Fruit fly (Drosophila melanogaster): Measurements from ENCODE around the gene Unc-76.
A peak's percentile ranks its signal among the peaks of the same experiment; 100 is the strongest.

Unc-76 gene

DNA sequence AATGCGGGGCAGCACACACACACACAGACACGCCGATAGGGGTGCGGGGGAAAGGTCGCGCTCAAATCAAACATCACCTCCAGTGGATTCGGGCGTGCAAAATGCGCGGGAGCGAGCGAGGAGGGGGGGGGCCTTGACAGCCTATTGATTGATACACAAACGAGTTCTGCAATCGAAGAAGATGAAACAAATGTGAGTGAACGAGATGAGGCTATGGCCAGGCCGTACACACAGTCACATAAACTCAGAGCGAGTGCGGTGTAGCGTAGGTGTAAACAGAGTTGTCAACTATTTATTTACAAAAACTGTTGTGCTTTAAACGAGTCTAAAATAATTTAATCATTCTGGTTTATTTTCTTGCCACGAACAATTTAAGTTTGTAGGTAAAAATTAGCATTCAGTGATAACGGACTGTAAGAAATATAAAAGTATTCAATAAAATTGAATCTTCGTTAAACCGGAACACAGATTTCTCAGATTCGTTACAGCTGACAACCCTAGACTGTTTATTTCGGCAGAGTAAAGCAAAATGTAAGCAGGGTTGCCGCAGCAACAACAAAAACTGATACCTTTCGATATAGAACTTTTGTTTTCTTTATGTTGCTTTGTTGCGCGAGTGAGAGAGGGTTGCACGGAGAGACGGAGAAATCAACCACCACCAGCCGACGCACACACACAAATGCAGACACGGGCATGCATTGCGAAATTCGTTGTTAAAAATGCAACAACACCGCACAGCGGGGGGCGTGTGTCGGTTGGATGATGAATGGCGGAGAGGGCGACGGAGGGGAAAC lies 54.8 kb downstream of the Unc-76 start (continued):
- peak; percentile 64 for TF ChIP-seq tx (GFP tag; optimal IDR thresholded peaks at IDR 0.05)
- peak; percentile 95 for TF ChIP-seq CG13296 (GFP tag; optimal IDR thresholded peaks at IDR 0.05)
- peak; percentile 59 for TF ChIP-seq Myb (GFP tag; optimal IDR thresholded peaks at IDR 0.05)
- TF ChIP-seq CG9609 (GFP tag; optimal IDR thresholded peaks at IDR 0.05) = peak; percentile 67
- no peak for TF ChIP-seq D (optimal IDR thresholded peaks at IDR 0.05)
- TF ChIP-seq D (GFP tag; optimal IDR thresholded peaks at IDR 0.05) = peak; percentile 89
- TF ChIP-seq BtbVII (GFP tag; optimal IDR thresholded peaks at IDR 0.05) = peak; percentile 93
- peak; percentile 68 for TF ChIP-seq Lhr (GFP tag; optimal IDR thresholded peaks at IDR 0.05)
- TF ChIP-seq bowl (GFP tag; IDR thresholded peaks at IDR 0.05) = peak; percentile 43; the same call in 1 of the 2 replicates
- peak; percentile 92 for TF ChIP-seq Atf6 (GFP tag; IDR thresholded peaks at IDR 0.05)

DNA sequence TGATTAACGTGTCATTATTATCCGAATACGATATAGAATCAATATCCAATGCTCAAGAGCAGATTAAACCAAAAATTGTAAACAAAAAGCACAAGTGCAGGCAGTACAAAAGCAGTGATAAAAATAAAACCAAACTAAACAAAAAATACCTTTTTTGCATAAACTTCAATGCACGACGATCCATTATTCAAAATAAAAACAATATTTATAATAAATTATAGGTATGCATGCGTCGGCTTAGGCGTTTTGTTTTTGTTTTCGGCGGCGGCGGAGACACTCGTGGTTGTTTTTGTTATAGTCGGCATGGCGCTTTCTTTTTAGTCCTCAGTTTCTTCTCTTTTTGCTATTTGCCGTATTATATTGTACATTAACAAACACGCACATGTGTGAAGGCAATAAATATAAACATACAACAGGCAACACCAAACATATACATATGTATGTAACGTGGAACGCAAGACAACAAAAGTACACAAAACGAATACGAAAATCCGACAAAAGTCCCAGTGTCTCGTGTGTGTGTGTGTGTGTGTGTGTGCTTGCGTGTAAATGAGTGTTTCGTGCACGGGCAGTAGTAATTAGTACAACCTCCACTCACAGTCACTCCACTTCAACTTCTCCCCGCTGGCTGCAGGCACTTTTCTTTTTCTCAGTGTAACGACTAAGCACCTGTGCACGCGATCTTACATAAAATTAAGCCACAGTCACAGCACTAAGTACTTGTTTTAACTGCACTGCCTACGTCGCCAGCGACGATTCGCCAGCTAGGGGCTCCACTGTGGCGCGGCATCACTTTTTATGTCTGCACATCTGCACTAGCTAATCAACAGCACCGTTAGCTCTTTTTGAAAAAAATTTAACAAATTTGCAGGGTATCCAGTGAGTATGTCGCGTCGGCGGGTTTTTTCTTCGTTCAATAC lies 55.7 kb downstream of the Unc-76 start:
- TF ChIP-seq ase (GFP tag; IDR thresholded peaks at IDR 0.05) = no peak
- TF ChIP-seq CG1024 (GFP tag; IDR thresholded peaks at IDR 0.05) = no peak
- TF ChIP-seq CG10209 (GFP tag; optimal IDR thresholded peaks at IDR 0.05) = peak; percentile 3
- no peak for TF ChIP-seq CG33213 (GFP tag; optimal IDR thresholded peaks at IDR 0.05)
- no peak for TF ChIP-seq CG2875 (GFP tag; optimal IDR thresholded peaks at IDR 0.05)
- no peak for TF ChIP-seq Opbp (GFP tag; IDR thresholded peaks at IDR 0.05; ENCODE audit: partially characterized antibody)
- TF ChIP-seq CG34224 (GFP tag; IDR thresholded peaks at IDR 0.05; ENCODE audit: partially characterized antibody) = no peak
- no peak for TF ChIP-seq CG6175 (GFP tag; IDR thresholded peaks at IDR 0.05)
- peak; percentile 1 for TF ChIP-seq org-1 (GFP tag; optimal IDR thresholded peaks at IDR 0.05)
- TF ChIP-seq unc-4 (GFP tag; IDR thresholded peaks at IDR 0.05; ENCODE audit: partially characterized antibody) = no peak
- TF ChIP-seq Bgb (GFP tag; IDR thresholded peaks at IDR 0.05; ENCODE audit: partially characterized antibody) = no peak
- TF ChIP-seq CG8924 (tag; optimal IDR thresholded peaks at IDR 0.05) = no peak
- no peak for TF ChIP-seq Bdp1 (GFP tag; optimal IDR thresholded peaks at IDR 0.05)
- TF ChIP-seq D19A (tag; optimal IDR thresholded peaks at IDR 0.05) = peak; percentile 98
- TF ChIP-seq CkIIα-i1 (GFP tag; IDR thresholded peaks at IDR 0.05) = no peak
- TF ChIP-seq CG18476 (GFP tag; optimal IDR thresholded peaks at IDR 0.05) = no peak
- TF ChIP-seq HHEX (GFP tag; optimal IDR thresholded peaks at IDR 0.05) = no peak
- peak; percentile 6 for TF ChIP-seq lab (GFP tag; optimal IDR thresholded peaks at IDR 0.05)
- TF ChIP-seq BEAF-32 (GFP tag; optimal IDR thresholded peaks at IDR 0.05) = no peak
- TF ChIP-seq CG17912 (GFP tag; optimal IDR thresholded peaks at IDR 0.05) = no peak
- no peak for TF ChIP-seq CG12236 (GFP tag; optimal IDR thresholded peaks at IDR 0.05)
- TF ChIP-seq Poxn (GFP tag; IDR thresholded peaks at IDR 0.05) = no peak
- TF ChIP-seq pita (GFP tag; optimal IDR thresholded peaks at IDR 0.05) = no peak
- TF ChIP-seq onecut (GFP tag; IDR thresholded peaks at IDR 0.05) = no peak
- no peak for TF ChIP-seq CG11696 (GFP tag; IDR thresholded peaks at IDR 0.05)
- no peak for TF ChIP-seq CG10462 (GFP tag; optimal IDR thresholded peaks at IDR 0.05)
- TF ChIP-seq toy (GFP tag; IDR thresholded peaks at IDR 0.05) = no peak
- no peak for TF ChIP-seq wek (GFP tag; optimal IDR thresholded peaks at IDR 0.05)
- no peak for TF ChIP-seq CG8290 (GFP tag; optimal IDR thresholded peaks at IDR 0.05)
- no peak for TF ChIP-seq CG8290 (tag; optimal IDR thresholded peaks at IDR 0.05)
- no peak for TF ChIP-seq NC2β (GFP tag; optimal IDR thresholded peaks at IDR 0.05)
- TF ChIP-seq Hmr (GFP tag; optimal IDR thresholded peaks at IDR 0.05) = peak; percentile 50
- no peak for TF ChIP-seq CG4328 (GFP tag; optimal IDR thresholded peaks at IDR 0.05)
- TF ChIP-seq Dbx (GFP tag; IDR thresholded peaks at IDR 0.05) = no peak
- peak; percentile 75 for TF ChIP-seq twi (tag; optimal IDR thresholded peaks at IDR 0.05)
- TF ChIP-seq CG16779 (GFP tag; IDR thresholded peaks at IDR 0.05) = no peak
- TF ChIP-seq Dad (GFP tag; optimal IDR thresholded peaks at IDR 0.05) = no peak
